Fruit fly (Drosophila melanogaster): ENCODE data around the gene fray.

The fray gene

DNA sequence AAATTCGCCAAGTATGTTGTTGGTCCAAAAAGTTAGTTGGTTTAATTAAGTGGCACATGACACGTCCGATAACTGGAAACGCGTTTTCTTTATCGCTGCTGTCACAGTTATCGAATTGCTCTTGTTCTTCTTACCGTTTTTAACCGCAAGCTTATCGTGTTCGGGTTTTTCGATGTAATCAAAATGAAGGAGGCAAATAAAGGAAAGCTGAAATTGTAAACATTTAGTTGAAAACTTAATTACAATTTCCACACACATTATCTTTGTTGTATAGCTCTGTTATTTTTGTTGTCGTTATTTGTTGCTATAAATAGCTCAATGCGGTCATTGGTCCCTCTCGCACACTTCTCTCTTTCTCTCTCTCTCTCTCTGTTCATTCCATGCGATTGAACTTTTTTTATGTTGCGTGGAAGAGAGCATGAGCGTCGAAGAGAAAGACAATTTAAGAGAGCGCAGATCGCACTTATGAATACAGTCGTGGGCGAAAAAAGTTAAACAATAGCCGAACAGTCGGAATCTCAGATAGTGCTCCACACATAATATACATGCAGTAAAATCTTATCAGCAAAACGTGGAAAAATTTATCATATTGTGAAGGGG is 12.5 kb downstream of the fray start (continued):
- peak; percentile 44 for TF ChIP-seq Dref (GFP tag; IDR thresholded peaks at IDR 0.05)
- TF ChIP-seq mld (GFP tag; IDR thresholded peaks at IDR 0.05; ENCODE audit: partially characterized antibody) = peak; percentile 51; the same call in 1 of the 3 replicates
- peak; percentile 16 for TF ChIP-seq CG5245 (GFP tag; optimal IDR thresholded peaks at IDR 0.05)
- no peak for TF ChIP-seq salm (tag; optimal IDR thresholded peaks at IDR 0.05)
- TF ChIP-seq CG8765 (GFP tag; IDR thresholded peaks at IDR 0.05) = no peak
- TF ChIP-seq insv (GFP tag; optimal IDR thresholded peaks at IDR 0.05) = no peak
- no peak for TF ChIP-seq CG3065 (GFP tag; optimal IDR thresholded peaks at IDR 0.05)
- TF ChIP-seq Spps (tag; optimal IDR thresholded peaks at IDR 0.05) = no peak
- TF ChIP-seq CG14860 (GFP tag; IDR thresholded peaks at IDR 0.05; ENCODE audit: partially characterized antibody) = 0 out of 3 replicates have a peak, but pooled peaks have one; percentile 8
- no peak for TF ChIP-seq scrt (GFP tag; optimal IDR thresholded peaks at IDR 0.05)
- no peak for TF ChIP-seq Hr3 (GFP tag; optimal IDR thresholded peaks at IDR 0.05)
- TF ChIP-seq CG32532 (GFP tag; IDR thresholded peaks at IDR 0.05) = peak; percentile 55; the same call in 1 of the 2 replicates
- TF ChIP-seq phol (tag; optimal IDR thresholded peaks at IDR 0.05) = no peak
- TF ChIP-seq CG7786 (GFP tag; optimal IDR thresholded peaks at IDR 0.05) = no peak
- no peak for TF ChIP-seq zfh2 (GFP tag; optimal IDR thresholded peaks at IDR 0.05)
- TF ChIP-seq stwl (tag; optimal IDR thresholded peaks at IDR 0.05) = peak; percentile 60
- no peak for TF ChIP-seq CG10209 (GFP tag; optimal IDR thresholded peaks at IDR 0.05)
- no peak for TF ChIP-seq CG13296 (GFP tag; optimal IDR thresholded peaks at IDR 0.05)
- TF ChIP-seq Mad (GFP tag; optimal IDR thresholded peaks at IDR 0.05) = no peak
- TF ChIP-seq CG16779 (GFP tag; IDR thresholded peaks at IDR 0.05) = no peak
- no peak for TF ChIP-seq Sin3A (optimal IDR thresholded peaks at IDR 0.05)
- no peak for TF ChIP-seq CG2712 (tag; optimal IDR thresholded peaks at IDR 0.05)
- TF ChIP-seq Nf-YA (GFP tag; IDR thresholded peaks at IDR 0.05) = no peak
- TF ChIP-seq wek (GFP tag; optimal IDR thresholded peaks at IDR 0.05) = no peak
- no peak for TF ChIP-seq PHDP (tag; optimal IDR thresholded peaks at IDR 0.05)
- no peak for TF ChIP-seq CG10267 (tag; optimal IDR thresholded peaks at IDR 0.05)
- TF ChIP-seq CG30431 (GFP tag; optimal IDR thresholded peaks at IDR 0.05) = no peak
- peak; percentile 23 for TF ChIP-seq NfI (GFP tag; optimal IDR thresholded peaks at IDR 0.05)
- TF ChIP-seq z (GFP tag; IDR thresholded peaks at IDR 0.05) = peak; percentile 58; the same call in 2 of the 3 replicates
- TF ChIP-seq mam (GFP tag; optimal IDR thresholded peaks at IDR 0.05) = peak; percentile 19
- peak; percentile 33 for TF ChIP-seq caup (GFP tag; optimal IDR thresholded peaks at IDR 0.05; ENCODE audit: severe bottlenecking)
- no peak for TF ChIP-seq CG4424 (GFP tag; optimal IDR thresholded peaks at IDR 0.05)
- TF ChIP-seq D (optimal IDR thresholded peaks at IDR 0.05) = no peak
- TF ChIP-seq D (GFP tag; optimal IDR thresholded peaks at IDR 0.05) = no peak
- no peak for TF ChIP-seq CG12155 (GFP tag; optimal IDR thresholded peaks at IDR 0.05)
- no peak for TF ChIP-seq unpg (GFP tag; optimal IDR thresholded peaks at IDR 0.05)
- no peak for TF ChIP-seq chn (GFP tag; optimal IDR thresholded peaks at IDR 0.05)
- no peak for TF ChIP-seq CG12104 (GFP tag; optimal IDR thresholded peaks at IDR 0.05)
- no peak for TF ChIP-seq CG14667 (GFP tag; IDR thresholded peaks at IDR 0.05)
- TF ChIP-seq gro (GFP tag; optimal IDR thresholded peaks at IDR 0.05) = no peak
- TF ChIP-seq CG10366 (GFP tag; IDR thresholded peaks at IDR 0.05) = no peak
- no peak for TF ChIP-seq Fer1 (GFP tag; optimal IDR thresholded peaks at IDR 0.05)
- no peak for TF ChIP-seq CG4360 (GFP tag; IDR thresholded peaks at IDR 0.05)
- no peak for TF ChIP-seq CG10274 (GFP tag; optimal IDR thresholded peaks at IDR 0.05)
- TF ChIP-seq CG10959 (GFP tag; IDR thresholded peaks at IDR 0.05) = no peak
- TF ChIP-seq br (optimal IDR thresholded peaks at IDR 0.05) = no peak
- TF ChIP-seq CG1024 (GFP tag; IDR thresholded peaks at IDR 0.05) = no peak
- no peak for TF ChIP-seq Hr39 (optimal IDR thresholded peaks at IDR 0.05)
- TF ChIP-seq CG2129 (GFP tag; IDR thresholded peaks at IDR 0.05; ENCODE audit: partially characterized antibody) = no peak
- TF ChIP-seq CG18011 (GFP tag; optimal IDR thresholded peaks at IDR 0.05) = no peak
- TF ChIP-seq CG4404 (GFP tag; IDR thresholded peaks at IDR 0.05) = no peak
- TF ChIP-seq CG17568 (GFP tag; optimal IDR thresholded peaks at IDR 0.05) = no peak
